Fruit fly (Drosophila melanogaster): ENCODE results near the gene CG14929.

CG14929 gene

dm6 chr2L:11469973-11470372 is 49.7 kb upstream of the CG14929 start (continued):
- TF ChIP-seq CG6276 (GFP tag; optimal IDR thresholded peaks at IDR 0.05) (no peak), CG8119 (GFP tag; IDR thresholded peaks at IDR 0.05) (0 out of 3 replicates have a peak, but pooled peaks have one; percentile 44), Eip75B (GFP tag; optimal IDR thresholded peaks at IDR 0.05) (no peak), Ets21C (GFP tag; optimal IDR thresholded peaks at IDR 0.05) (no peak), CG11294 (GFP tag; IDR thresholded peaks at IDR 0.05) (no peak)

- TF ChIP-seq Eip78C (GFP tag): peak; percentile 38
- peak; percentile 20 for TF ChIP-seq Hr4 (GFP tag; optimal IDR thresholded peaks at IDR 0.05)
- no peak for TF ChIP-seq CG4318 (GFP tag; optimal IDR thresholded peaks at IDR 0.05)
- TF ChIP-seq Hr38 (GFP tag; optimal IDR thresholded peaks at IDR 0.05): no peak
- peak; percentile 37 for TF ChIP-seq svp (GFP tag)
These were observed 47.6 kb upstream of the CG14929 start for dm6 chr2L:11471979-11472514.

DNA sequence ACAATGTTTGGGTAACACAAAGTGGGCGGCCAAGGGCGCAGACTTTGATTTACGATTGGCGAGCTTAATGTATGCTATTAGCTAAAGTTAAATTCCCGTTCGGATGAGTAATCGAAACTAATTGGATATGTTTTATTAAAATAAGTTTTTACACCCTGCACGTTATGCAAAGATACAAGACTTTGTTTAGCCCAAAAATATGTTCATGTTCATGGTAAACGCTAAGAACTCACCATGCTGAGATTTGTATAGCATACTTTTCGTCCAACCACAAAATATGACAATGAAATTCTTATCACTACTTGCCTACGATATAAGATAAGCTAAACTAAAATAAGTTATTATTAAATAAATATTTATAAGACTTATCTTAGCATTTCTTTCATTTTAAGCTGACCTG is 44.7 kb upstream of the CG14929 start:
- TF ChIP-seq fkh (GFP tag; optimal IDR thresholded peaks at IDR 0.05) (no peak), Lpt (GFP tag; optimal IDR thresholded peaks at IDR 0.05) (no peak), svp (GFP tag) (no peak), Hr39 (GFP tag; optimal IDR thresholded peaks at IDR 0.05) (no peak), CG31627 (GFP tag; optimal IDR thresholded peaks at IDR 0.05) (no peak), fd85E (GFP tag; optimal IDR thresholded peaks at IDR 0.05) (no peak), eg (GFP tag; IDR thresholded peaks at IDR 0.05) (no peak), CG6163 (GFP tag; IDR thresholded peaks at IDR 0.05) (no peak), CG3919 (GFP tag; optimal IDR thresholded peaks at IDR 0.05) (no peak), Smox (GFP tag; optimal IDR thresholded peaks at IDR 0.05) (no peak), Eip93F (GFP tag; optimal IDR thresholded peaks at IDR 0.05) (no peak), Eip78C (GFP tag) (no peak), CG6854 (GFP tag; optimal IDR thresholded peaks at IDR 0.05) (no peak)

dm6 chr2L:11484407-11484806 is 35.2 kb upstream of the CG14929 start, which contains the start of the genes CG43355 and sala:
CG43355 (plus strand) TSS chr2L:11484707.
sala (plus strand) TSS chr2L:11484707.
- no peak for TF ChIP-seq CG11294 (GFP tag; IDR thresholded peaks at IDR 0.05)

- no peak for TF ChIP-seq vri (GFP tag; optimal IDR thresholded peaks at IDR 0.05)
- TF ChIP-seq Lpt (GFP tag; optimal IDR thresholded peaks at IDR 0.05): no peak
- no peak for TF ChIP-seq CG7368 (GFP tag; optimal IDR thresholded peaks at IDR 0.05)
- TF ChIP-seq CG6808 (GFP tag; optimal IDR thresholded peaks at IDR 0.05): no peak
- no peak for TF ChIP-seq CG8632 (GFP tag; optimal IDR thresholded peaks at IDR 0.05)
- TF ChIP-seq CG11294 (GFP tag; IDR thresholded peaks at IDR 0.05): no peak
- no peak for TF ChIP-seq fkh (GFP tag; optimal IDR thresholded peaks at IDR 0.05)
- no peak for TF ChIP-seq CG31627 (GFP tag; optimal IDR thresholded peaks at IDR 0.05)
- no peak for TF ChIP-seq CG4318 (GFP tag; optimal IDR thresholded peaks at IDR 0.05)
- no peak for TF ChIP-seq CG10631 (GFP tag; optimal IDR thresholded peaks at IDR 0.05)
- TF ChIP-seq acj6 (GFP tag; optimal IDR thresholded peaks at IDR 0.05): no peak
- TF ChIP-seq Eip75B (GFP tag; optimal IDR thresholded peaks at IDR 0.05): no peak
- no peak for TF ChIP-seq topi (GFP tag; optimal IDR thresholded peaks at IDR 0.05)
- no peak for TF ChIP-seq dsx (GFP tag; optimal IDR thresholded peaks at IDR 0.05; ENCODE audit: poor library complexity, severe bottlenecking)
- TF ChIP-seq salr (GFP tag; optimal IDR thresholded peaks at IDR 0.05): no peak
- no peak for TF ChIP-seq CG32006 (GFP tag; optimal IDR thresholded peaks at IDR 0.05)
These were observed 31.1 kb upstream of the CG14929 start for dm6 chr2L:11488465-11489037.

DNA sequence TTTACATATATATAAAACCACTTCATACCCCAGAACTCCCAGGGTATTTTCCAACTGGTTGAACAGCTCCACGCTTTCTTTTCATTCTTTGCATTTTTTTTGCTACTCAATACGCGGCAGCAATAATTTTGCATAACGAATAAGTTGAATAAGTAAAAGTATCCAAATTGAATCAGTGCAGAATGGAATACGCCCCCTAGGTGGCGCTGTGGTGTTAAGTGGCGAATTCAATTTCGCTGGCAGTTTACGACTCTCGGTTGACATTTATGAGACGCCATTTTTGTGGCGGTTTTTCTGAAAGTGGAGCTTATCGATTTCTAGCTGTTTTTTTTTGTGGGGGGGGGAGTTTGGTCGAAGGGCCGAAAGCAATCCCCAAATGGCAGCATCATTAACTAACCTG is 25.7 kb upstream of the CG14929 start:
- TF ChIP-seq pdm3 (GFP tag; optimal IDR thresholded peaks at IDR 0.05) (no peak), fd59A (GFP tag; optimal IDR thresholded peaks at IDR 0.05) (no peak), CG3919 (GFP tag; optimal IDR thresholded peaks at IDR 0.05) (no peak), CG4318 (GFP tag; optimal IDR thresholded peaks at IDR 0.05) (no peak), CG8119 (GFP tag; IDR thresholded peaks at IDR 0.05) (no peak), eg (GFP tag; IDR thresholded peaks at IDR 0.05) (no peak), spab (GFP tag; optimal IDR thresholded peaks at IDR 0.05) (no peak), CG6808 (GFP tag; optimal IDR thresholded peaks at IDR 0.05) (no peak), OdsH (GFP tag; optimal IDR thresholded peaks at IDR 0.05) (no peak), dac (GFP tag; optimal IDR thresholded peaks at IDR 0.05) (no peak), CG32006 (GFP tag; optimal IDR thresholded peaks at IDR 0.05) (no peak)
